Fruit fly (Drosophila melanogaster) whole organism, embryonic: Measurements from ENCODE around the gene Unr.
A peak's percentile ranks its signal among the peaks of the same experiment; 100 is the strongest.

Source experiments
- Abd-B ChIP-seq: fragments of 200-800 bp; sonication (Bioruptor generic); optimal IDR thresholded peaks from 2 replicates; lab custom pipeline; 2018; ENCODE audit warnings: missing biosample characterization, mild to moderate bottlenecking, missing genetic modification characterization, moderate library complexity
- Asciz ChIP-seq: fragments of 200-800 bp; sonication (Bioruptor generic); optimal IDR thresholded peaks from 2 replicates; lab custom pipeline; 2017; ENCODE audit warnings: missing biosample characterization, mild to moderate bottlenecking, missing genetic modification characterization, missing genetic modification reagents
- Awh ChIP-seq: fragments of 200-800 bp; sonication (Bioruptor generic); IDR thresholded peaks from 2 replicates; pipeline ENCODE4, ENCODE4 v1.3.6; 2022; ENCODE audit warnings: missing biosample characterization, missing genetic modification characterization
- CG10565 ChIP-seq: fragments of 200-800 bp; sonication (Bioruptor generic); optimal IDR thresholded peaks from 3 replicates; lab custom pipeline; 2016; ENCODE audit warnings: missing biosample characterization, mild to moderate bottlenecking, missing genetic modification characterization
- CG10654 ChIP-seq: fragments of 200-800 bp; sonication (Bioruptor generic); optimal IDR thresholded peaks from 2 replicates; lab custom pipeline; 2016; ENCODE audit warnings: missing biosample characterization, missing genetic modification characterization
- CG12071 ChIP-seq: fragments of 200-800 bp; sonication (Bioruptor generic); optimal IDR thresholded peaks from 3 replicates; lab custom pipeline; 2018; ENCODE audit warnings: missing biosample characterization, mild to moderate bottlenecking, missing genetic modification characterization
- CG12744 ChIP-seq: fragments of 200-800 bp; sonication (Bioruptor generic); optimal IDR thresholded peaks from 2 replicates; lab custom pipeline; 2016; ENCODE audit warnings: missing biosample characterization, missing genetic modification characterization
- CG13894 ChIP-seq: fragments of 200-800 bp; sonication (Bioruptor generic); optimal IDR thresholded peaks from 3 replicates; lab custom pipeline; 2018; ENCODE audit warnings: missing biosample characterization, mild to moderate bottlenecking, missing genetic modification characterization, moderate library complexity
- CG14441 ChIP-seq: fragments of 200-800 bp; sonication (Bioruptor generic); IDR thresholded peaks from 2 replicates; pipeline ENCODE4 v1.3.6; 2022; ENCODE audit warnings: missing biosample characterization, missing genetic modification characterization
- CG17186 ChIP-seq: fragments of 200-800 bp; sonication (Bioruptor generic); optimal IDR thresholded peaks from 3 replicates; lab custom pipeline; 2017; ENCODE audit warnings: missing biosample characterization, missing genetic modification reagents, missing genetic modification characterization
- CG17568 ChIP-seq: fragments of 200-800 bp; sonication (Bioruptor generic); optimal IDR thresholded peaks from 2 replicates; lab custom pipeline; 2018; ENCODE audit warnings: missing biosample characterization, mild to moderate bottlenecking, missing genetic modification characterization, moderate library complexity
- CG2120 ChIP-seq: fragments of 200-800 bp; sonication (Bioruptor generic); optimal IDR thresholded peaks from 3 replicates; lab custom pipeline; 2016; ENCODE audit warnings: missing biosample characterization, missing genetic modification characterization
- CG30020 ChIP-seq: fragments of 200-800 bp; optimal IDR thresholded peaks from 2 replicates; lab custom pipeline; 2019; ENCODE audit warnings: missing biosample characterization, mild to moderate bottlenecking, missing genetic modification characterization, moderate library complexity
- CG32772 ChIP-seq: fragments of 200-800 bp; sonication (Bioruptor generic); IDR thresholded peaks from 2 replicates; pipeline ENCODE4 v1.3.6; 2022; ENCODE audit warnings: missing biosample characterization, missing genetic modification characterization
- CG34376 ChIP-seq: fragments of 200-800 bp; sonication (Bioruptor generic); optimal IDR thresholded peaks from 2 replicates; lab custom pipeline; 2018; ENCODE audit warnings: missing biosample characterization, mild to moderate bottlenecking, missing genetic modification characterization
- CG34422 ChIP-seq: fragments of 200-800 bp; sonication (Bioruptor generic); IDR thresholded peaks from 3 replicates; pipeline ENCODE4 v1.3.6; 2022; ENCODE audit warnings: missing biosample characterization, missing genetic modification characterization
- CG6175 ChIP-seq: fragments of 200-800 bp; sonication (Bioruptor generic); IDR thresholded peaks from 3 replicates; pipeline ENCODE4 v1.3.6; 2022; ENCODE audit warnings: missing biosample characterization, missing genetic modification characterization
- CG6654 ChIP-seq: fragments of 200-800 bp; sonication (Bioruptor generic); optimal IDR thresholded peaks from 2 replicates; lab custom pipeline; 2017; ENCODE audit warnings: missing biosample characterization, mild to moderate bottlenecking, missing genetic modification characterization
- CG6765 ChIP-seq: fragments of 200-800 bp; sonication (Bioruptor generic); optimal IDR thresholded peaks from 3 replicates; lab custom pipeline; 2017; ENCODE audit warnings: missing biosample characterization, mild to moderate bottlenecking, missing genetic modification characterization
- CG6791 ChIP-seq: fragments of 200-800 bp; sonication (Bioruptor generic); IDR thresholded peaks from 3 replicates; pipeline ENCODE4 v1.3.6; 2022; ENCODE audit warnings: missing biosample characterization, missing genetic modification characterization; ENCODE audit not compliant: partially characterized antibody
- CG7786 ChIP-seq: fragments of 200-800 bp; sonication (Bioruptor generic); optimal IDR thresholded peaks from 2 replicates; lab custom pipeline; 2016; ENCODE audit warnings: missing biosample characterization, missing genetic modification characterization
- CG8089 ChIP-seq: fragments of 200-800 bp; sonication (Bioruptor generic); optimal IDR thresholded peaks from 3 replicates; lab custom pipeline; 2016; ENCODE audit warnings: missing biosample characterization, missing genetic modification characterization
- CG8765 ChIP-seq: fragments of 200-800 bp; sonication (Bioruptor generic); IDR thresholded peaks from 2 replicates; pipeline ENCODE4 v1.3.6; 2022; ENCODE audit warnings: missing biosample characterization, missing genetic modification characterization
- Chrac-16 ChIP-seq: fragments of 200-800 bp; sonication (Bioruptor generic); optimal IDR thresholded peaks from 3 replicates; lab custom pipeline; 2016; ENCODE audit warnings: missing biosample characterization, missing genetic modification characterization
- Dbx ChIP-seq: fragments of 200-800 bp; sonication (Bioruptor generic); IDR thresholded peaks from 3 replicates; pipeline ENCODE4 v1.3.6; 2022; ENCODE audit warnings: missing biosample characterization, missing genetic modification characterization
- Eip74EF ChIP-seq, 2 experiments: fragments of 200-800 bp in 1 of 2; fragments of >200 bp in 1 of 2; sonication (Bioruptor generic) in 1 of 2; optimal IDR thresholded peaks; 2 replicates each; lab custom pipeline; 2017 to 2019; ENCODE audit warnings: missing biosample characterization in 2 of 2, missing genetic modification characterization in 2 of 2, mild to moderate bottlenecking in 1 of 2, moderate library complexity in 1 of 2
- GATAe ChIP-seq: fragments of 200-800 bp; sonication (Bioruptor generic); conservative IDR thresholded peaks from 2 replicates; pipeline ENCODE4 v1.3.6; 2022; ENCODE audit warnings: missing biosample characterization, missing genetic modification characterization
- Kr ChIP-seq: fragments of 200-800 bp; sonication (Bioruptor generic); optimal IDR thresholded peaks from 2 replicates; lab custom pipeline; 2017; ENCODE audit warnings: missing biosample characterization, mild to moderate bottlenecking, missing genetic modification characterization
- NC2α ChIP-seq: fragments of 200-800 bp; sonication (Bioruptor generic); optimal IDR thresholded peaks from 2 replicates; lab custom pipeline; 2016; ENCODE audit warnings: missing biosample characterization, missing genetic modification characterization
- NK7.1 ChIP-seq: fragments of 200-800 bp; sonication (Bioruptor generic); optimal IDR thresholded peaks from 3 replicates; lab custom pipeline; 2016; ENCODE audit warnings: missing biosample characterization, missing genetic modification characterization
- Nf-YB ChIP-seq: fragments of 200-800 bp; sonication (Bioruptor generic); optimal IDR thresholded peaks from 3 replicates; lab custom pipeline; 2019; ENCODE audit warnings: missing biosample characterization, mild to moderate bottlenecking, missing genetic modification characterization, moderate library complexity
- Poxn ChIP-seq: fragments of 200-800 bp; sonication (Bioruptor generic); IDR thresholded peaks from 2 replicates; pipeline ENCODE4 v1.3.6; 2022; ENCODE audit warnings: missing biosample characterization, missing genetic modification characterization
- Tbp ChIP-seq: fragments of >200 bp; optimal IDR thresholded peaks from 2 replicates; lab custom pipeline; 2018; ENCODE audit warnings: missing biosample characterization, missing genetic modification characterization
- Usf ChIP-seq: fragments of 200-800 bp; sonication (Bioruptor generic); optimal IDR thresholded peaks from 2 replicates; lab custom pipeline; 2017; ENCODE audit warnings: missing genotype, missing biosample characterization, missing genetic modification characterization
- al ChIP-seq: fragments of 200-800 bp; sonication (Bioruptor generic); IDR thresholded peaks from 2 replicates; pipeline ENCODE4 v1.3.6; 2022; ENCODE audit warnings: missing biosample characterization, missing genetic modification characterization
- ase ChIP-seq: fragments of 200-800 bp; sonication (Bioruptor generic); IDR thresholded peaks from 3 replicates; pipeline ENCODE4 v1.3.6; 2022; ENCODE audit warnings: missing biosample characterization, missing genetic modification characterization
- cas ChIP-seq: fragments of 200-800 bp; sonication (Bioruptor generic); IDR thresholded peaks from 2 replicates; pipeline ENCODE4 v1.3.6; 2022; ENCODE audit warnings: missing biosample characterization, missing genetic modification characterization
- chif ChIP-seq, 2 experiments: fragments of 200-800 bp; sonication (Bioruptor generic); optimal IDR thresholded peaks; 3 replicates each; lab custom pipeline; 2016; ENCODE audit warnings: missing biosample characterization in 2 of 2, missing genetic modification characterization in 2 of 2
- gcm ChIP-seq: fragments of 200-800 bp; sonication (Bioruptor generic); optimal IDR thresholded peaks from 2 replicates; lab custom pipeline; 2019; ENCODE audit warnings: missing biosample characterization, mild to moderate bottlenecking, missing genetic modification characterization, moderate library complexity
- kah ChIP-seq: fragments of 200-800 bp; sonication (Bioruptor generic); optimal IDR thresholded peaks from 2 replicates; lab custom pipeline; 2018; ENCODE audit warnings: missing biosample characterization, mild to moderate bottlenecking, missing genetic modification characterization
- lilli ChIP-seq: fragments of 200-800 bp; sonication (Bioruptor generic); optimal IDR thresholded peaks from 3 replicates; lab custom pipeline; 2016; ENCODE audit warnings: missing biosample characterization, missing genetic modification characterization
- mld ChIP-seq: fragments of 200-800 bp; sonication (Bioruptor generic); IDR thresholded peaks from 3 replicates; pipeline ENCODE4 v1.3.6; 2022; ENCODE audit warnings: missing biosample characterization, missing genetic modification characterization; ENCODE audit not compliant: partially characterized antibody
- scrt ChIP-seq: fragments of 200-800 bp; sonication (Bioruptor generic); optimal IDR thresholded peaks from 2 replicates; lab custom pipeline; 2018; ENCODE audit warnings: missing biosample characterization, mild to moderate bottlenecking, missing genetic modification characterization, moderate library complexity
- slp2 ChIP-seq: fragments of 200-800 bp; sonication (Bioruptor generic); optimal IDR thresholded peaks from 2 replicates; lab custom pipeline; 2016; ENCODE audit warnings: missing biosample characterization, missing genetic modification characterization
- sr ChIP-seq: fragments of 200-800 bp; sonication (Bioruptor generic); IDR thresholded peaks from 3 replicates; pipeline ENCODE4 v1.3.6; 2022; ENCODE audit warnings: missing biosample characterization, missing genetic modification characterization
- tap ChIP-seq: fragments of 200-800 bp; optimal IDR thresholded peaks from 3 replicates; lab custom pipeline; 2019; ENCODE audit warnings: missing biosample characterization, mild to moderate bottlenecking, missing genetic modification characterization, moderate library complexity
- tin ChIP-seq: fragments of 200-800 bp; sonication (Bioruptor generic); optimal IDR thresholded peaks from 3 replicates; lab custom pipeline; 2016; ENCODE audit warnings: missing biosample characterization, missing genetic modification characterization
- trh ChIP-seq: fragments of 200-800 bp; sonication (Bioruptor generic); optimal IDR thresholded peaks from 2 replicates; lab custom pipeline; 2016; ENCODE audit warnings: missing biosample characterization, missing genetic modification characterization
- tx ChIP-seq: fragments of 200-800 bp; sonication (Bioruptor generic); optimal IDR thresholded peaks from 2 replicates; lab custom pipeline; 2016; ENCODE audit warnings: missing biosample characterization, missing genetic modification characterization
- vfl ChIP-seq: fragments of 200-800 bp; sonication (Bioruptor generic); optimal IDR thresholded peaks from 2 replicates; lab custom pipeline; 2016; ENCODE audit warnings: missing biosample characterization, missing genetic modification characterization
- wdn ChIP-seq: fragments of 200-800 bp; sonication (Bioruptor generic); IDR thresholded peaks from 2 replicates; pipeline ENCODE4 v1.3.6; 2022; ENCODE audit warnings: missing biosample characterization, missing genetic modification characterization

Gene Unr

DNA sequence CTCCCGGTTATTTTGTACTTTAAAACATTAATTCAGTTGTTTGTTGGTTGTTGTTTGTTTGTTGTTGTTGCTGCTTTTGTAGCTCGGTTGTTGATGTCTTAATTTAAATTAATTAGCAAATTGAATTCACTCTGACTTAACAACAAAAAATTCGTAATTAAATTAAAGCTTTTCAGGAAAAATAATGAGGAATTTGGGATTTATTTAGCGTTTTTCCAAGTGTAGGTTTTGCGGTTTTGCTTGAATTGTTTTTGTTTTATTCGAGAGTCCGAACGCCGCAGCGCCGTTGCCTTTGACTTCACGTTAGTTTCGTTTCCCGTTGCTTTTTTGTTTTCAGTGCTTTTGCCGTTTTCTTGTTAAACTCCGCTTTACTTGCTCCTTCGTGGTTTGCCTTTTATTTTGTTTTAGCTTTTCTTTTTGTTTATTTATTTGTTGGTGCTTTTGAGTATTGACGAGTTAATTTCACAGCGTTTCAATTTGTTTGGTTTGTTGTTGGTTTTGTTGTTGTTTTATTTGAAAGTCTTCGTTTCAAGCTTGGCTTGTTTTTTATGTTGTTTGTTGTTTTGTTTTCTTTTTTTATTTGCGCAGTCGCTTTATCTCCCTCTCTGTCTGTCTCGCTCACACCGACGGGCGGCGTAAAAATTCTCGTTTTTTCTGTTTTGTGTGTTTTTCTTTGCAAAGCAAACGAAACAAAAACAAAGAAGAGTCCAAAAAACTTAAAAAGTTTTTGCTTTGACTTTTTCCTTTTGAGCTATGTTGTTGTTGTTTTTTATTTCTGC is 1.2 kb downstream of the Unr start (continued):
- TF ChIP-seq NC2α (GFP tag; lab: Kevin White, UChicago): no peak
- TF ChIP-seq sr (GFP tag; lab: Robert Waterston, UW): no peak
- peak; percentile 24 for TF ChIP-seq NK7.1 (GFP tag; lab: Kevin White, UChicago)
- TF ChIP-seq cas: no peak
- no peak for TF ChIP-seq CG34376 (GFP tag; lab: Kevin White, UChicago)
- TF ChIP-seq CG12744 (GFP tag; lab: Kevin White, UChicago): peak; percentile 30
- peak; percentile 32 for TF ChIP-seq CG17568 (GFP tag; lab: Kevin White, UChicago)
- TF ChIP-seq ase (GFP tag; lab: Robert Waterston, UW): no peak
- peak; percentile 25 for TF ChIP-seq tin (GFP tag; lab: Kevin White, UChicago)
- TF ChIP-seq CG34422: no peak
- no peak for TF ChIP-seq CG32772 (GFP tag; lab: Robert Waterston, UW)
- TF ChIP-seq CG10654 (GFP tag; lab: Kevin White, UChicago): no peak
- TF ChIP-seq CG6765 (GFP tag; lab: Kevin White, UChicago): no peak
- no peak for TF ChIP-seq Asciz (GFP tag; lab: Kevin White, UChicago)
- TF ChIP-seq CG17186 (GFP tag; lab: Kevin White, UChicago): no peak
- no peak for TF ChIP-seq tap (tag; lab: Kevin White, UChicago)
- TF ChIP-seq Poxn (GFP tag; lab: Robert Waterston, UW): no peak
- TF ChIP-seq slp2 (GFP tag; lab: Kevin White, UChicago): no peak
- no peak for TF ChIP-seq gcm (GFP tag; lab: Kevin White, UChicago)
- TF ChIP-seq CG30020 (tag; lab: Kevin White, UChicago): no peak
- no peak for TF ChIP-seq Usf (GFP tag; lab: Kevin White, UChicago)
- no peak for TF ChIP-seq CG13894 (tag; lab: Kevin White, UChicago)
- peak; percentile 58 for TF ChIP-seq CG2120 (GFP tag; lab: Kevin White, UChicago)
- no peak for TF ChIP-seq Tbp (GFP tag; lab: Kevin White, UChicago)
- TF ChIP-seq Awh (GFP tag; lab: Robert Waterston, UW): no peak
- no peak for TF ChIP-seq CG14441
- TF ChIP-seq CG12071 (GFP tag; lab: Kevin White, UChicago): no peak
- TF ChIP-seq Dbx (GFP tag; lab: Robert Waterston, UW): no peak; the same call in 2 of the 3 replicates
- TF ChIP-seq GATAe (GFP tag; lab: Robert Waterston, UW): no peak
- TF ChIP-seq CG7786 (GFP tag; lab: Kevin White, UChicago): no peak
- TF ChIP-seq mld: no peak
- TF ChIP-seq CG6791 (GFP tag; lab: Robert Waterston, UW): no peak
- peak in 1 of 2 experiments; percentile 29 for TF ChIP-seq chif (GFP tag; optimal IDR thresholded peaks at IDR 0.05; lab: Kevin White, UChicago)
- no peak for TF ChIP-seq Abd-B
- no peak for TF ChIP-seq trh
- no peak for TF ChIP-seq CG8765 (GFP tag; lab: Robert Waterston, UW)
- no peak for TF ChIP-seq CG6175
- TF ChIP-seq vfl (GFP tag; lab: Kevin White, UChicago): peak; percentile 31
- peak; percentile 62 for TF ChIP-seq lilli (GFP tag; lab: Kevin White, UChicago)
- TF ChIP-seq Nf-YB (GFP tag; lab: Kevin White, UChicago): no peak
- TF ChIP-seq CG8089: no peak
- no peak for TF ChIP-seq al
- TF ChIP-seq wdn (GFP tag; lab: Robert Waterston, UW): no peak
- TF ChIP-seq scrt (GFP tag; lab: Kevin White, UChicago): no peak
- no peak for TF ChIP-seq CG10565 (GFP tag; lab: Kevin White, UChicago)
- no peak for TF ChIP-seq CG6654 (GFP tag; lab: Kevin White, UChicago)
- no peak for TF ChIP-seq tx (GFP tag; lab: Kevin White, UChicago)
- TF ChIP-seq Chrac-16 (GFP tag; lab: Kevin White, UChicago): peak; percentile 10
- TF ChIP-seq Kr (GFP tag; lab: Kevin White, UChicago): no peak
- no peak for TF ChIP-seq kah
- no peak for TF ChIP-seq Eip74EF (GFP tag; optimal IDR thresholded peaks at IDR 0.05; lab: Kevin White, UChicago)
